Worm (Caenorhabditis elegans) whole organism, L4 larva: Measurements from ENCODE around the gene fbxb-74.

ENCODE experiments used
- F26F4.8 ChIP-seq: fragments of 200-800 bp; sonication (Bioruptor generic); conservative IDR thresholded peaks from 2 replicates; pipeline ENCODE4 v1.3.6; 2022; ENCODE audit warnings: missing genetic modification characterization, missing compliant biosample characterization
- R02D3.7 ChIP-seq: fragments of 150-350 bp; sonication (generic microtip); optimal IDR thresholded peaks from 3 replicates; lab custom pipeline; 2014; ENCODE audit warnings: missing biosample characterization, missing genetic modification characterization
- T20F7.1 ChIP-seq: fragments of 200-800 bp; sonication (Bioruptor generic); optimal IDR thresholded peaks from 2 replicates; lab custom pipeline; 2018; ENCODE audit warnings: mild to moderate bottlenecking, missing genetic modification characterization, missing compliant biosample characterization
- Y105C5A.15 ChIP-seq: fragments of 200-800 bp; sonication (Bioruptor generic); IDR thresholded peaks from 2 replicates; pipeline ENCODE4 v1.3.6; 2022; ENCODE audit warnings: missing genetic modification characterization, missing compliant biosample characterization
- Y48G9A.11 ChIP-seq: fragments of 200-800 bp; sonication (Bioruptor generic); IDR thresholded peaks from 2 replicates; pipeline ENCODE4 v1.3.6; 2022; ENCODE audit warnings: missing genetic modification reagents, missing genetic modification characterization, missing compliant biosample characterization
- Y75B8A.6 ChIP-seq: fragments of 200-800 bp; sonication (Bioruptor generic); IDR thresholded peaks from 2 replicates; pipeline ENCODE4 v1.3.6; 2022; ENCODE audit warnings: missing genetic modification reagents, missing genetic modification characterization, missing compliant biosample characterization
- ZK337.2 ChIP-seq: fragments of 200-800 bp; sonication (Bioruptor generic); IDR thresholded peaks from 2 replicates; pipeline ENCODE4 v1.3.6; 2022; ENCODE audit warnings: missing genetic modification reagents, missing genetic modification characterization, missing compliant biosample characterization
- aha-1 ChIP-seq: fragments of 150-350 bp; peaks from one replicate; lab custom pipeline; 2014; ENCODE audit warnings: missing biosample characterization, missing genetic modification characterization
- aly-2 ChIP-seq: sonication (generic microtip); optimal IDR thresholded peaks from 2 replicates; lab custom pipeline; 2018; ENCODE audit warnings: missing biosample characterization, missing genetic modification characterization
- arid-1 ChIP-seq: fragments of 200-800 bp; sonication (Bioruptor generic); conservative IDR thresholded peaks from 2 replicates; pipeline ENCODE4 v1.3.6; 2022; ENCODE audit warnings: missing genetic modification reagents, missing genetic modification characterization, missing compliant biosample characterization
- attf-4 ChIP-seq: sonication (generic microtip); optimal IDR thresholded peaks from 3 replicates; lab custom pipeline; 2017; ENCODE audit warnings: missing biosample characterization, missing genetic modification characterization
- ceh-44 ChIP-seq: fragments of 200-800 bp; sonication (Bioruptor generic); IDR thresholded peaks from 2 replicates; pipeline ENCODE4 v1.3.6; 2022; ENCODE audit warnings: missing genetic modification reagents, missing genetic modification characterization, missing compliant biosample characterization
- ces-1 ChIP-seq: fragments of 150-350 bp; sonication (generic microtip); optimal IDR thresholded peaks from 4 replicates; lab custom pipeline; 2014; ENCODE audit warnings: missing biosample characterization, missing genetic modification reagents, missing genetic modification characterization
- cey-2 ChIP-seq: sonication (generic microtip); optimal IDR thresholded peaks from 3 replicates; lab custom pipeline; 2017; ENCODE audit warnings: missing genetic modification characterization, mild to moderate bottlenecking, missing compliant biosample characterization, antibody characterized with exemption, borderline replicate concordance; ENCODE audit not compliant: insufficient read depth
- daf-12 ChIP-seq: fragments of 150-350 bp; optimal IDR thresholded peaks from 2 replicates; lab custom pipeline; 2014; ENCODE audit warnings: missing biosample characterization, missing genetic modification reagents, missing genetic modification characterization
- daf-8 ChIP-seq: fragments of 200-800 bp; sonication (Bioruptor generic); IDR thresholded peaks from 2 replicates; pipeline ENCODE4 v1.3.6; 2022; ENCODE audit warnings: missing genetic modification characterization, missing compliant biosample characterization
- dmd-9 ChIP-seq: fragments of 200-800 bp; sonication (Bioruptor generic); IDR thresholded peaks from 2 replicates; pipeline ENCODE4 v1.3.6; 2022; ENCODE audit warnings: missing genetic modification reagents, missing genetic modification characterization, missing compliant biosample characterization
- dpl-1 ChIP-seq: fragments of 150-350 bp; optimal IDR thresholded peaks from 2 replicates; lab custom pipeline; 2014; ENCODE audit warnings: missing biosample characterization, missing genetic modification reagents, missing genetic modification characterization
- duxl-1 ChIP-seq: sonication (generic microtip); optimal IDR thresholded peaks from 2 replicates; lab custom pipeline; 2016; ENCODE audit warnings: mild to moderate bottlenecking, missing genetic modification characterization, moderate library complexity, missing compliant biosample characterization; ENCODE audit not compliant: poor library complexity
- fos-1 ChIP-seq: fragments of 150-350 bp; optimal IDR thresholded peaks from 2 replicates; lab custom pipeline; 2014; ENCODE audit warnings: missing biosample characterization, missing genetic modification characterization
- hlh-30 ChIP-seq: sonication (generic microtip); optimal IDR thresholded peaks from 2 replicates; lab custom pipeline; 2017; ENCODE audit warnings: antibody characterized with exemption, mild to moderate bottlenecking, missing genetic modification characterization, missing compliant biosample characterization; ENCODE audit not compliant: insufficient read depth
- lin-1 ChIP-seq: fragments of 200-800 bp; sonication (Bioruptor generic); IDR thresholded peaks from 2 replicates; pipeline ENCODE4 v1.3.6; 2022; ENCODE audit warnings: missing genetic modification reagents, missing genetic modification characterization, missing compliant biosample characterization
- lin-13 ChIP-seq: fragments of 150-350 bp; optimal IDR thresholded peaks from 2 replicates; lab custom pipeline; 2014; ENCODE audit warnings: missing biosample characterization, missing genetic modification reagents, missing genetic modification characterization
- lin-15B ChIP-seq: fragments of 150-350 bp; sonication (generic microtip); optimal IDR thresholded peaks from 3 replicates; lab custom pipeline; 2014; ENCODE audit warnings: missing biosample characterization, missing genetic modification characterization
- lin-29 ChIP-seq: fragments of 200-800 bp; sonication (Bioruptor generic); IDR thresholded peaks from 2 replicates; pipeline ENCODE4 v1.3.6; 2022; ENCODE audit warnings: missing genetic modification reagents, missing genetic modification characterization, missing compliant biosample characterization
- lin-38 ChIP-seq: fragments of 200-800 bp; sonication (Bioruptor generic); IDR thresholded peaks from 2 replicates; pipeline ENCODE4 v1.3.6; 2022; ENCODE audit warnings: missing genetic modification reagents, missing genetic modification characterization, missing compliant biosample characterization
- lin-39 ChIP-seq: fragments of 150-350 bp; optimal IDR thresholded peaks from 2 replicates; lab custom pipeline; 2014; ENCODE audit warnings: missing biosample characterization, missing genetic modification reagents, missing genetic modification characterization
- lsy-2 ChIP-seq, 2 experiments: fragments of 150-350 bp in 1 of 2; sonication (generic microtip) in 1 of 2; optimal IDR thresholded peaks; 2 replicates each; lab custom pipeline; 2014 to 2017; ENCODE audit warnings: missing biosample characterization in 2 of 2, missing genetic modification characterization in 2 of 2
- madf-9 ChIP-seq: fragments of 200-800 bp; sonication (Bioruptor generic); conservative IDR thresholded peaks from 2 replicates; pipeline ENCODE4 v1.3.6; 2022; ENCODE audit warnings: missing genetic modification reagents, missing genetic modification characterization, missing compliant biosample characterization
- mdt-29 ChIP-seq: fragments of 200-800 bp; sonication (Bioruptor generic); IDR thresholded peaks from 2 replicates; pipeline ENCODE4 v1.3.6; 2022; ENCODE audit warnings: missing genetic modification reagents, missing genetic modification characterization, missing compliant biosample characterization
- mep-1 ChIP-seq: fragments of 150-350 bp; sonication (generic microtip); optimal IDR thresholded peaks from 3 replicates; lab custom pipeline; 2014; ENCODE audit warnings: missing biosample characterization, missing genetic modification characterization
- mxl-3 ChIP-seq: fragments of 200-800 bp; sonication (Bioruptor generic); optimal IDR thresholded peaks from 2 replicates; lab custom pipeline; 2018; ENCODE audit warnings: mild to moderate bottlenecking, missing genetic modification characterization, missing compliant biosample characterization
- nhr-10 ChIP-seq: fragments of 150-350 bp; optimal IDR thresholded peaks from 2 replicates; lab custom pipeline; 2014; ENCODE audit warnings: missing biosample characterization, missing genetic modification characterization
- nhr-102 ChIP-seq: sonication (generic microtip); optimal IDR thresholded peaks from 2 replicates; lab custom pipeline; 2016; ENCODE audit warnings: mild to moderate bottlenecking, missing genetic modification characterization, moderate library complexity, missing compliant biosample characterization
- nhr-11 ChIP-seq: fragments of 150-350 bp; optimal IDR thresholded peaks from 2 replicates; lab custom pipeline; 2014; ENCODE audit warnings: missing biosample characterization, missing genetic modification characterization
- nhr-111 ChIP-seq: fragments of 200-800 bp; sonication (Bioruptor generic); optimal IDR thresholded peaks from 2 replicates; lab custom pipeline; 2018; ENCODE audit warnings: mild to moderate bottlenecking, missing genetic modification characterization, missing compliant biosample characterization
- nhr-25 ChIP-seq: sonication (generic microtip); optimal IDR thresholded peaks from 2 replicates; lab custom pipeline; 2017; ENCODE audit warnings: missing genetic modification characterization, mild to moderate bottlenecking, missing compliant biosample characterization, antibody characterized with exemption, moderate library complexity, borderline replicate concordance; ENCODE audit not compliant: insufficient read depth
- nhr-28 ChIP-seq: fragments of 150-350 bp; optimal IDR thresholded peaks from 2 replicates; lab custom pipeline; 2014; ENCODE audit warnings: missing biosample characterization, missing genetic modification characterization
- nhr-48 ChIP-seq: sonication (generic microtip); optimal IDR thresholded peaks from 2 replicates; lab custom pipeline; 2016; ENCODE audit warnings: mild to moderate bottlenecking, missing genetic modification characterization, missing compliant biosample characterization
- nhr-6 ChIP-seq: fragments of 150-350 bp; optimal IDR thresholded peaks from 2 replicates; lab custom pipeline; 2014; ENCODE audit warnings: missing biosample characterization, missing genetic modification characterization
- nhr-76 ChIP-seq: fragments of 150-350 bp; optimal IDR thresholded peaks from 2 replicates; lab custom pipeline; 2014; ENCODE audit warnings: missing biosample characterization, missing genetic modification characterization
- php-3 ChIP-seq: fragments of 200-800 bp; sonication (Bioruptor generic); IDR thresholded peaks from 2 replicates; pipeline ENCODE4 v1.3.6; 2022; ENCODE audit warnings: missing genetic modification reagents, missing genetic modification characterization, missing compliant biosample characterization
- pqm-1 ChIP-seq: sonication (generic microtip); optimal IDR thresholded peaks from 2 replicates; lab custom pipeline; 2017; ENCODE audit warnings: missing biosample characterization, missing genetic modification characterization
- sdz-12 ChIP-seq: fragments of 200-800 bp; sonication (Bioruptor generic); optimal IDR thresholded peaks from 2 replicates; lab custom pipeline; 2018; ENCODE audit warnings: mild to moderate bottlenecking, missing genetic modification characterization, missing compliant biosample characterization
- snpc-1.2 ChIP-seq: fragments of 200-800 bp; sonication (Bioruptor generic); IDR thresholded peaks from 2 replicates; pipeline ENCODE4 v1.3.6; 2022; ENCODE audit warnings: missing genetic modification reagents, missing genetic modification characterization, missing compliant biosample characterization
- snpc-4 ChIP-seq: fragments of 150-350 bp; optimal IDR thresholded peaks from 2 replicates; lab custom pipeline; 2014; ENCODE audit warnings: missing biosample characterization, missing genetic modification characterization
- spr-3 ChIP-seq: fragments of 200-800 bp; sonication (Bioruptor generic); optimal IDR thresholded peaks from 2 replicates; lab custom pipeline; 2018; ENCODE audit warnings: mild to moderate bottlenecking, missing genetic modification characterization, missing compliant biosample characterization
- tag-97 ChIP-seq: fragments of 200-800 bp; sonication (Bioruptor generic); IDR thresholded peaks from 2 replicates; pipeline ENCODE4 v1.3.6; 2022; ENCODE audit warnings: missing genetic modification characterization, missing compliant biosample characterization
- tra-1 ChIP-seq: fragments of 200-800 bp; sonication (Bioruptor generic); IDR thresholded peaks from 2 replicates; pipeline ENCODE4 v1.3.6; 2022; ENCODE audit warnings: missing genetic modification reagents, missing genetic modification characterization, missing compliant biosample characterization
- vab-7 ChIP-seq: fragments of 200-800 bp; sonication (Bioruptor generic); IDR thresholded peaks from 2 replicates; pipeline ENCODE4 v1.3.6; 2022; ENCODE audit warnings: missing genetic modification reagents, missing genetic modification characterization, missing compliant biosample characterization
- zfp-3 ChIP-seq: fragments of 200-800 bp; sonication (Bioruptor generic); conservative IDR thresholded peaks from 2 replicates; pipeline ENCODE4 v1.3.6; 2022; ENCODE audit warnings: missing genetic modification reagents, missing genetic modification characterization, missing compliant biosample characterization
- ztf-7 ChIP-seq: fragments of 150-350 bp; optimal IDR thresholded peaks from 2 replicates; lab custom pipeline; 2014; ENCODE audit warnings: missing biosample characterization, missing genetic modification characterization

Gene fbxb-74

DNA sequence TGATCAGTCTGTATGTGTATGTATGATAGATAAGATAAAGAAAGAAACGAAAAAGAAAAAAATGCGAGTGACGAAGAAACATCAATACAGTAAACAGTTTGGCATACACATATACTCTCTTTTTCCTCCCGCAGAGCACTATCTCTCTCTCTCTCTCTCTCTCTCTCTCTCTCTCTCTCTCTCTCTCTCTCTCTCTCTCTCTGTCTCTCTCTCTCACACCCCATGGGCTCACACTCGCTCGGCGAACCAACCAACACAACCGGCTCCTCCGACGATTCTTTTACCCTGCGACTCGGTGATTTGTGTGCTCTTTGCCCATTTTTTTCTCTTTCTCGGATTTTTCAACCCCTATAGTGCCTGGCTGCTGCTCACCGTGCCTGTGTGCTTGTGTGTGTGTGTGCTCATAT lies 32.0 kb downstream of the fbxb-74 start (continued):
- TF ChIP-seq duxl-1 (tag; lab: Kevin White, UChicago), result no peak
- no peak for TF ChIP-seq php-3 (GFP tag; lab: Robert Waterston, UW)
- TF ChIP-seq Y75B8A.6, result no peak
- no peak for TF ChIP-seq lin-39 (tag; lab: Kevin White, UChicago)
- no peak for TF ChIP-seq snpc-4
- TF ChIP-seq snpc-1.2, result no peak
- no peak for TF ChIP-seq nhr-111 (GFP tag; lab: Kevin White, UChicago)
- TF ChIP-seq hlh-30 (tag; lab: Kevin White, UChicago), result no peak
- TF ChIP-seq dmd-9 (GFP tag; lab: Robert Waterston, UW), result no peak
- TF ChIP-seq ztf-7 (tag; lab: Kevin White, UChicago), result no peak
- no peak for TF ChIP-seq T20F7.1 (GFP tag; lab: Kevin White, UChicago)
- TF ChIP-seq dpl-1 (GFP tag; lab: Kevin White, UChicago), result no peak
- TF ChIP-seq lin-1 (GFP tag; lab: Robert Waterston, UW), result no peak
- no peak for TF ChIP-seq attf-4 (tag; lab: Kevin White, UChicago)
- peak; percentile 96 for TF ChIP-seq aha-1
- peak; percentile 37 for TF ChIP-seq nhr-28 (tag; lab: Kevin White, UChicago)
- TF ChIP-seq fos-1 (tag; lab: Kevin White, UChicago), result no peak
- TF ChIP-seq mep-1, result peak; percentile 63
- no peak for TF ChIP-seq daf-12
- no peak for TF ChIP-seq sdz-12 (GFP tag; lab: Kevin White, UChicago)
- TF ChIP-seq mxl-3 (GFP tag; lab: Kevin White, UChicago), result peak; percentile 18
- no peak for TF ChIP-seq nhr-25
- no peak for TF ChIP-seq aly-2 (tag; lab: Kevin White, UChicago)
- no peak for TF ChIP-seq nhr-76 (tag; lab: Kevin White, UChicago)
- no peak for TF ChIP-seq ceh-44 (GFP tag; lab: Robert Waterston, UW)
- TF ChIP-seq arid-1, result 0 out of 2 replicates have a peak, but pooled peaks have one; percentile 12
- no peak for TF ChIP-seq tra-1
- no peak for TF ChIP-seq spr-3 (GFP tag; lab: Kevin White, UChicago)
- no peak for TF ChIP-seq lin-29 (GFP tag; lab: Robert Waterston, UW)
- TF ChIP-seq lin-15B (tag; lab: Kevin White, UChicago), result no peak
- TF ChIP-seq nhr-48, result peak; percentile 20
- TF ChIP-seq madf-9 (GFP tag; lab: Robert Waterston, UW), result no peak
- TF ChIP-seq pqm-1, result peak; percentile 49
- TF ChIP-seq nhr-10 (tag; lab: Kevin White, UChicago), result peak; percentile 25
- peak in 1 of 2 experiments; percentile 53 for TF ChIP-seq lsy-2 (tag; optimal IDR thresholded peaks at IDR 0.05; lab: Kevin White, UChicago)
- no peak for TF ChIP-seq daf-8 (GFP tag; lab: Robert Waterston, UW)
- TF ChIP-seq nhr-102 (tag; lab: Kevin White, UChicago), result no peak
- no peak for TF ChIP-seq mdt-29 (GFP tag; lab: Robert Waterston, UW)
- TF ChIP-seq tag-97 (GFP tag; lab: Robert Waterston, UW), result no peak
- peak; percentile 4 for TF ChIP-seq nhr-11 (tag; lab: Kevin White, UChicago)
- TF ChIP-seq cey-2 (tag; lab: Kevin White, UChicago), result no peak
- TF ChIP-seq nhr-6 (tag; lab: Kevin White, UChicago), result no peak
- peak; percentile 50 for TF ChIP-seq lin-38 (GFP tag; lab: Robert Waterston, UW)
- TF ChIP-seq zfp-3, result no peak
- no peak for TF ChIP-seq vab-7 (GFP tag; lab: Robert Waterston, UW)
- TF ChIP-seq Y48G9A.11 (GFP tag; lab: Robert Waterston, UW), result no peak
- no peak for TF ChIP-seq ces-1 (GFP tag; lab: Kevin White, UChicago)
- TF ChIP-seq F26F4.8, result no peak
- TF ChIP-seq lin-13 (GFP tag; lab: Kevin White, UChicago), result peak; percentile 8
- no peak for TF ChIP-seq ZK337.2 (GFP tag; lab: Robert Waterston, UW)
- TF ChIP-seq R02D3.7 (tag; lab: Kevin White, UChicago), result no peak
- no peak for TF ChIP-seq Y105C5A.15 (GFP tag; lab: Robert Waterston, UW)
